Fruit fly (Drosophila melanogaster) Kc167 (cell line): ENCODE results near the gene ND-39.

Source experiments
- Myc ChIP-seq: fragments of >200 bp; optimal IDR thresholded peaks from 2 replicates; lab custom pipeline; 2017; ENCODE audit warnings: missing external identifiers
- insv ChIP-seq: fragments of >200 bp; optimal IDR thresholded peaks from 3 replicates; lab custom pipeline; 2018; ENCODE audit warnings: missing external identifiers
- psq ChIP-seq: fragments of >200 bp; optimal IDR thresholded peaks from 2 replicates; lab custom pipeline; 2017; ENCODE audit warnings: missing external identifiers

- TF ChIP-seq psq (lab: Kevin White, UChicago) (no peak), insv (lab: Kevin White, UChicago) (no peak), Myc (lab: Kevin White, UChicago) (no peak)
Observed at dm6 chr3L:20539116-20539990, 47.5 kb downstream of the ND-39 start.
